Fruit fly (Drosophila melanogaster) whole organism, embryonic: ENCODE measurements around the gene lectin-29Ca.
A peak's percentile ranks its signal among the peaks of the same experiment; 100 is the strongest.

Source experiments
- Abd-B ChIP-seq: fragments of 200-800 bp; sonication (Bioruptor generic); optimal IDR thresholded peaks from 2 replicates; lab custom pipeline; 2018; ENCODE audit warnings: missing biosample characterization, mild to moderate bottlenecking, missing genetic modification characterization, moderate library complexity
- Ada2b ChIP-seq: fragments of 200-800 bp; sonication (Bioruptor generic); IDR thresholded peaks from 2 replicates; pipeline ENCODE4 v1.3.6; 2022; ENCODE audit warnings: missing biosample characterization, missing genetic modification characterization
- Atf-2 ChIP-seq: fragments of 200-800 bp; sonication (Bioruptor generic); optimal IDR thresholded peaks from 2 replicates; lab custom pipeline; 2016; ENCODE audit warnings: missing biosample characterization, missing genetic modification characterization
- Atf6 ChIP-seq: fragments of 200-800 bp; sonication (Bioruptor generic); IDR thresholded peaks from 2 replicates; pipeline ENCODE4 v1.3.6; 2022; ENCODE audit warnings: missing biosample characterization, missing genetic modification characterization
- CG11085 ChIP-seq: fragments of 200-800 bp; sonication (Bioruptor generic); IDR thresholded peaks from 2 replicates; pipeline ENCODE4 v1.3.6; 2022; ENCODE audit warnings: missing biosample characterization, missing genetic modification characterization
- CG12659 ChIP-seq: fragments of 200-800 bp; sonication (Bioruptor generic); optimal IDR thresholded peaks from 3 replicates; lab custom pipeline; 2017; ENCODE audit warnings: mild to moderate bottlenecking, missing biosample characterization, missing genetic modification reagents, missing genetic modification characterization
- CG14014 ChIP-seq: fragments of 200-800 bp; sonication (Bioruptor generic); IDR thresholded peaks from 2 replicates; pipeline ENCODE4 v1.3.6; 2022; ENCODE audit warnings: missing biosample characterization, missing genetic modification characterization
- CG1647 ChIP-seq: fragments of 200-800 bp; sonication (Bioruptor generic); optimal IDR thresholded peaks from 3 replicates; lab custom pipeline; 2016; ENCODE audit warnings: missing biosample characterization, missing genetic modification characterization
- CG17612 ChIP-seq: fragments of 200-800 bp; sonication (Bioruptor generic); IDR thresholded peaks from 2 replicates; pipeline ENCODE4 v1.3.6; 2022; ENCODE audit warnings: missing biosample characterization, missing genetic modification characterization
- CG2116 ChIP-seq: fragments of 200-800 bp; sonication (Bioruptor generic); optimal IDR thresholded peaks from 3 replicates; lab custom pipeline; 2018; ENCODE audit warnings: missing biosample characterization, mild to moderate bottlenecking, missing genetic modification characterization
- CG2120 ChIP-seq: fragments of 200-800 bp; sonication (Bioruptor generic); optimal IDR thresholded peaks from 3 replicates; lab custom pipeline; 2016; ENCODE audit warnings: missing biosample characterization, missing genetic modification characterization
- CG31441 ChIP-seq: fragments of 200-800 bp; sonication (Bioruptor generic); IDR thresholded peaks from 2 replicates; pipeline ENCODE4 v1.3.6; 2022; ENCODE audit warnings: missing biosample characterization, missing genetic modification characterization
- CG33557 ChIP-seq: fragments of 200-800 bp; sonication (Bioruptor generic); optimal IDR thresholded peaks from 2 replicates; lab custom pipeline; 2019; ENCODE audit warnings: missing biosample characterization, mild to moderate bottlenecking, missing genetic modification characterization, moderate library complexity
- CG43689 ChIP-seq: fragments of 200-800 bp; sonication (Bioruptor generic); IDR thresholded peaks from 2 replicates; pipeline ENCODE4 v1.3.6; 2022; ENCODE audit warnings: missing biosample characterization, missing genetic modification characterization
- CG6791 ChIP-seq: fragments of 200-800 bp; sonication (Bioruptor generic); IDR thresholded peaks from 3 replicates; pipeline ENCODE4 v1.3.6; 2022; ENCODE audit warnings: missing biosample characterization, missing genetic modification characterization; ENCODE audit not compliant: partially characterized antibody
- CG6813 ChIP-seq: fragments of 200-800 bp; sonication (Bioruptor generic); optimal IDR thresholded peaks from 2 replicates; lab custom pipeline; 2017; ENCODE audit warnings: missing biosample characterization, missing genetic modification characterization, mild to moderate bottlenecking, moderate library complexity, missing genetic modification reagents
- CG8089 ChIP-seq: fragments of 200-800 bp; sonication (Bioruptor generic); optimal IDR thresholded peaks from 3 replicates; lab custom pipeline; 2016; ENCODE audit warnings: missing biosample characterization, missing genetic modification characterization
- CTCF ChIP-seq: fragments of 200-800 bp; sonication (Bioruptor generic); optimal IDR thresholded peaks from 2 replicates; lab custom pipeline; 2017; ENCODE audit warnings: missing biosample characterization, mild to moderate bottlenecking, missing genetic modification characterization, moderate library complexity
- Dref ChIP-seq: fragments of 200-800 bp; sonication (Bioruptor generic); IDR thresholded peaks from 2 replicates; pipeline ENCODE4 v1.3.6; 2022; ENCODE audit warnings: missing biosample characterization, missing genetic modification characterization
- E2f1 ChIP-seq: fragments of 200-800 bp; sonication (Bioruptor generic); IDR thresholded peaks from 2 replicates; pipeline ENCODE4 v1.3.6; 2022; ENCODE audit warnings: missing biosample characterization, missing genetic modification characterization
- Ets65A ChIP-seq: fragments of 200-800 bp; sonication (Bioruptor generic); peaks from one replicate; lab custom pipeline; 2016; ENCODE audit warnings: missing biosample characterization, missing genetic modification characterization
- HHEX ChIP-seq: fragments of 200-800 bp; sonication (Bioruptor generic); optimal IDR thresholded peaks from 3 replicates; lab custom pipeline; 2017; ENCODE audit warnings: missing biosample characterization, mild to moderate bottlenecking, missing genetic modification characterization, missing genetic modification reagents
- HmgD ChIP-seq: fragments of 200-800 bp; sonication (Bioruptor generic); optimal IDR thresholded peaks from 3 replicates; lab custom pipeline; 2016; ENCODE audit warnings: missing biosample characterization, missing genetic modification characterization
- Hmx ChIP-seq: fragments of 200-800 bp; sonication (Bioruptor generic); optimal IDR thresholded peaks from 2 replicates; lab custom pipeline; 2016; ENCODE audit warnings: missing biosample characterization, missing genetic modification characterization
- Hr3 ChIP-seq: fragments of 200-800 bp; sonication (Bioruptor generic); optimal IDR thresholded peaks from 3 replicates; lab custom pipeline; 2016; ENCODE audit warnings: missing biosample characterization, missing genetic modification characterization
- Lim3 ChIP-seq: fragments of 200-800 bp; sonication (Bioruptor generic); IDR thresholded peaks from 2 replicates; pipeline ENCODE4 v1.3.6; 2022; ENCODE audit warnings: missing biosample characterization, missing genetic modification characterization
- Myb ChIP-seq: fragments of 200-800 bp; sonication (Bioruptor generic); optimal IDR thresholded peaks from 2 replicates; lab custom pipeline; 2016; ENCODE audit warnings: missing biosample characterization, missing genetic modification characterization
- NfI ChIP-seq: fragments of 200-800 bp; sonication (Bioruptor generic); optimal IDR thresholded peaks from 3 replicates; lab custom pipeline; 2018; ENCODE audit warnings: missing biosample characterization, mild to moderate bottlenecking, missing genetic modification characterization, moderate library complexity
- Oaz ChIP-seq: fragments of 200-800 bp; sonication (Bioruptor generic); IDR thresholded peaks from 2 replicates; pipeline ENCODE4 v1.3.6; 2022; ENCODE audit warnings: missing biosample characterization, missing genetic modification characterization
- Oli ChIP-seq: fragments of 200-800 bp; sonication (Bioruptor generic); optimal IDR thresholded peaks from 2 replicates; lab custom pipeline; 2018; ENCODE audit warnings: missing biosample characterization, mild to moderate bottlenecking, missing genetic modification characterization, moderate library complexity
- Pdp1 ChIP-seq, 2 experiments: fragments of 200-800 bp; sonication (Bioruptor generic); optimal IDR thresholded peaks; 3 replicates each; lab custom pipeline; 2016; ENCODE audit warnings: missing biosample characterization in 2 of 2, missing genetic modification characterization in 2 of 2, mild to moderate bottlenecking in 1 of 2, moderate library complexity in 1 of 2
- Sin3A ChIP-seq: fragments of >200 bp; optimal IDR thresholded peaks from 2 replicates; lab custom pipeline; 2018
- Taf1 ChIP-seq: fragments of 200-800 bp; sonication (Bioruptor generic); IDR thresholded peaks from 2 replicates; pipeline ENCODE4 v1.3.6; 2022; ENCODE audit warnings: missing biosample characterization, missing genetic modification characterization
- al ChIP-seq: fragments of 200-800 bp; sonication (Bioruptor generic); IDR thresholded peaks from 2 replicates; pipeline ENCODE4 v1.3.6; 2022; ENCODE audit warnings: missing biosample characterization, missing genetic modification characterization
- cg ChIP-seq: fragments of 200-800 bp; sonication (Bioruptor generic); optimal IDR thresholded peaks from 3 replicates; lab custom pipeline; 2019; ENCODE audit warnings: missing biosample characterization, mild to moderate bottlenecking, missing genetic modification characterization, moderate library complexity
- ewg ChIP-seq: fragments of 200-800 bp; sonication (Bioruptor generic); optimal IDR thresholded peaks from 3 replicates; lab custom pipeline; 2017; ENCODE audit warnings: mild to moderate bottlenecking, missing biosample characterization, missing genetic modification reagents, missing genetic modification characterization
- ftz-f1 ChIP-seq: fragments of 200-800 bp; sonication (Bioruptor generic); optimal IDR thresholded peaks from 2 replicates; lab custom pipeline; 2016; ENCODE audit warnings: missing biosample characterization, missing genetic modification characterization
- kah ChIP-seq: fragments of 200-800 bp; sonication (Bioruptor generic); optimal IDR thresholded peaks from 2 replicates; lab custom pipeline; 2018; ENCODE audit warnings: missing biosample characterization, mild to moderate bottlenecking, missing genetic modification characterization
- lbe ChIP-seq: fragments of 200-800 bp; sonication (Bioruptor generic); optimal IDR thresholded peaks from 2 replicates; lab custom pipeline; 2016; ENCODE audit warnings: missing biosample characterization, mild to moderate bottlenecking, missing genetic modification characterization
- nerfin-2 ChIP-seq: fragments of 200-800 bp; sonication (Bioruptor generic); IDR thresholded peaks from 2 replicates; pipeline ENCODE4 v1.3.6; 2022; ENCODE audit warnings: missing biosample characterization, missing genetic modification characterization; ENCODE audit not compliant: partially characterized antibody
- odd ChIP-seq: fragments of 200-800 bp; sonication (Bioruptor generic); optimal IDR thresholded peaks from 2 replicates; lab custom pipeline; 2017; ENCODE audit warnings: missing biosample characterization, mild to moderate bottlenecking, missing genetic modification characterization
- peb ChIP-seq: fragments of 200-800 bp; sonication (Bioruptor generic); IDR thresholded peaks from 2 replicates; pipeline ENCODE4 v1.3.6; 2022; ENCODE audit warnings: missing biosample characterization, missing genetic modification characterization
- pita ChIP-seq: fragments of 200-800 bp; sonication (Bioruptor generic); optimal IDR thresholded peaks from 2 replicates; lab custom pipeline; 2017; ENCODE audit warnings: missing biosample characterization, mild to moderate bottlenecking, missing genetic modification characterization
- psq ChIP-seq: fragments of 200-800 bp; sonication (Bioruptor generic); optimal IDR thresholded peaks from 2 replicates; lab custom pipeline; 2017; ENCODE audit warnings: missing biosample characterization, missing genetic modification characterization
- pzg ChIP-seq: fragments of 200-800 bp; sonication (Bioruptor generic); optimal IDR thresholded peaks from 3 replicates; lab custom pipeline; 2018; ENCODE audit warnings: missing biosample characterization, mild to moderate bottlenecking, missing genetic modification characterization, moderate library complexity
- seq ChIP-seq: fragments of 200-800 bp; sonication (Bioruptor generic); IDR thresholded peaks from 2 replicates; pipeline ENCODE4 v1.3.6; 2022; ENCODE audit warnings: missing biosample characterization, missing genetic modification characterization
- sim ChIP-seq: fragments of 200-800 bp; sonication (Bioruptor generic); IDR thresholded peaks from 2 replicates; pipeline ENCODE4 v1.3.6; 2022; ENCODE audit warnings: missing biosample characterization, missing genetic modification characterization
- sima ChIP-seq: fragments of 200-800 bp; sonication (Bioruptor generic); optimal IDR thresholded peaks from 2 replicates; lab custom pipeline; 2016; ENCODE audit warnings: missing biosample characterization, missing genetic modification characterization
- sug ChIP-seq: fragments of 200-800 bp; optimal IDR thresholded peaks from 2 replicates; lab custom pipeline; 2019; ENCODE audit warnings: missing biosample characterization, mild to moderate bottlenecking, missing genetic modification characterization, moderate library complexity
- tgo ChIP-seq: fragments of 200-800 bp; sonication (Bioruptor generic); IDR thresholded peaks from 3 replicates; pipeline ENCODE4 v1.3.6; 2022; ENCODE audit warnings: missing biosample characterization, missing genetic modification characterization
- tna ChIP-seq: fragments of 200-800 bp; sonication (Bioruptor generic); IDR thresholded peaks from 2 replicates; pipeline ENCODE4 v1.3.6; 2022; ENCODE audit warnings: missing biosample characterization, missing genetic modification characterization; ENCODE audit not compliant: partially characterized antibody
- z ChIP-seq: fragments of 200-800 bp; sonication (Bioruptor generic); IDR thresholded peaks from 3 replicates; pipeline ENCODE4 v1.3.6; 2022; ENCODE audit warnings: missing biosample characterization, missing genetic modification characterization

lectin-29Ca gene

dm6 chr2L:8376717-8377116, 17.4 kb downstream of the lectin-29Ca start, which contains the start of the genes CG13390 and CG17294 (continued):
- TF ChIP-seq NfI (GFP tag; lab: Kevin White, UChicago) (peak; percentile 100), CG6791 (peak; percentile 64), pita (GFP tag; lab: Kevin White, UChicago) (no peak), Pdp1 (GFP tag; optimal IDR thresholded peaks at IDR 0.05; lab: Kevin White, UChicago) (peak; percentile 96 to 97), CG6813 (GFP tag; lab: Kevin White, UChicago) (peak; percentile 99), CG43689 (GFP tag; lab: Robert Waterston, UW) (peak; percentile 99), Atf6 (GFP tag; lab: Robert Waterston, UW) (peak; percentile 100), pzg (GFP tag; lab: Kevin White, UChicago) (peak; percentile 63), al (GFP tag; lab: Robert Waterston, UW) (peak; percentile 100), CG12659 (GFP tag; lab: Kevin White, UChicago) (peak; percentile 100), Sin3A (lab: Kevin White, UChicago) (no peak), z (GFP tag; lab: Robert Waterston, UW) (peak; percentile 84), ewg (GFP tag; lab: Kevin White, UChicago) (peak; percentile 98), CG14014 (peak; percentile 100), HmgD (peak; percentile 10), tgo (GFP tag; lab: Robert Waterston, UW) (peak; percentile 100), CG17612 (GFP tag; lab: Robert Waterston, UW) (peak; percentile 99), CG11085 (GFP tag; lab: Robert Waterston, UW) (peak; percentile 100), CTCF (GFP tag; lab: Kevin White, UChicago) (peak; percentile 79), E2f1 (peak; percentile 100), lbe (GFP tag; lab: Kevin White, UChicago) (peak; percentile 99), sim (GFP tag; lab: Robert Waterston, UW) (peak; percentile 99), Taf1 (GFP tag; lab: Robert Waterston, UW) (peak; percentile 99), Hr3 (GFP tag; lab: Kevin White, UChicago) (peak; percentile 99), tna (GFP tag; lab: Robert Waterston, UW) (peak; percentile 28; the same call in 1 of the 2 replicates), psq (peak; percentile 97), CG2116 (GFP tag; lab: Kevin White, UChicago) (peak; percentile 92), Lim3 (GFP tag; lab: Robert Waterston, UW) (peak; percentile 98), Myb (GFP tag; lab: Kevin White, UChicago) (peak; percentile 69), Oaz (GFP tag; lab: Robert Waterston, UW) (peak; percentile 99), CG1647 (GFP tag; lab: Kevin White, UChicago) (peak; percentile 95), Atf-2 (GFP tag; lab: Kevin White, UChicago) (peak; percentile 91), CG8089 (GFP tag; lab: Kevin White, UChicago) (peak; percentile 81), ftz-f1 (peak; percentile 82), Ets65A (GFP tag; lab: Kevin White, UChicago) (peak; percentile 97), CG2120 (GFP tag; lab: Kevin White, UChicago) (peak; percentile 99), nerfin-2 (peak; percentile 75; the same call in 1 of the 2 replicates), HHEX (GFP tag; lab: Kevin White, UChicago) (peak; percentile 100), Hmx (GFP tag; lab: Kevin White, UChicago) (peak; percentile 85), CG31441 (GFP tag; lab: Robert Waterston, UW) (peak; percentile 100), seq (peak; percentile 99), Dref (GFP tag; lab: Robert Waterston, UW) (peak; percentile 65), sima (GFP tag; lab: Kevin White, UChicago) (peak; percentile 89), odd (GFP tag; lab: Kevin White, UChicago) (peak; percentile 99), Oli (tag; lab: Kevin White, UChicago) (peak; percentile 100), peb (GFP tag; lab: Robert Waterston, UW) (peak; percentile 98), Abd-B (peak; percentile 100), CG33557 (GFP tag; lab: Kevin White, UChicago) (peak; percentile 99), kah (peak; percentile 99), Ada2b (GFP tag; lab: Robert Waterston, UW) (peak; percentile 100), cg (GFP tag; lab: Kevin White, UChicago) (no peak), sug (tag; lab: Kevin White, UChicago) (peak; percentile 99)
